Worm (Caenorhabditis elegans): ENCODE results near the gene hdl-1.
A peak's percentile ranks its signal among the peaks of the same experiment; 100 is the strongest.

hdl-1 gene

ce11 chrIV:11942313-11942712 is 7.3 kb downstream of the hdl-1 start, which contains the start of gene ZK829.1:
Gene ZK829.1, minus strand, starts transcription at chrIV:11942413.
- no peak for TF ChIP-seq ceh-22 (tag; optimal IDR thresholded peaks at IDR 0.05)
- no peak for TF ChIP-seq hlh-6 (tag; optimal IDR thresholded peaks at IDR 0.05)
- TF ChIP-seq dmd-4 (tag; optimal IDR thresholded peaks at IDR 0.05; ENCODE audit: borderline replicate concordance) = no peak
- no peak for TF ChIP-seq pha-2 (tag; optimal IDR thresholded peaks at IDR 0.05)
- no peak for TF ChIP-seq eyg-1 (tag; optimal IDR thresholded peaks at IDR 0.05)
- TF ChIP-seq ceh-30 (tag; optimal IDR thresholded peaks at IDR 0.05) = no peak
- TF ChIP-seq pros-1 (tag; optimal IDR thresholded peaks at IDR 0.05) = no peak
- no peak for TF ChIP-seq ceh-19 (GFP tag; optimal IDR thresholded peaks at IDR 0.05)
- no peak for TF ChIP-seq ets-4 (tag; optimal IDR thresholded peaks at IDR 0.05)
- TF ChIP-seq unc-42 (tag; optimal IDR thresholded peaks at IDR 0.05) = no peak
- no peak for TF ChIP-seq che-1 (tag; optimal IDR thresholded peaks at IDR 0.05)
- TF ChIP-seq sox-2 (GFP tag; IDR thresholded peaks at IDR 0.05) = no peak
- TF ChIP-seq tbx-7 (tag; optimal IDR thresholded peaks at IDR 0.05) = no peak
- TF ChIP-seq Y22D7AL.16 (tag; optimal IDR thresholded peaks at IDR 0.05) = no peak

- no peak for TF ChIP-seq gmeb-2 (tag; optimal IDR thresholded peaks at IDR 0.05)
- no peak for TF ChIP-seq ceh-22 (tag; optimal IDR thresholded peaks at IDR 0.05)
- TF ChIP-seq pqm-1 (tag; optimal IDR thresholded peaks at IDR 0.05) = no peak
- TF ChIP-seq K09A11.1 (tag; optimal IDR thresholded peaks at IDR 0.05; ENCODE audit: insufficient read depth) = no peak
- no peak for TF ChIP-seq unc-86 (tag; optimal IDR thresholded peaks at IDR 0.05)
- TF ChIP-seq ceh-14 (tag; optimal IDR thresholded peaks at IDR 0.05) = no peak
- TF ChIP-seq dmd-4 (tag; optimal IDR thresholded peaks at IDR 0.05; ENCODE audit: borderline replicate concordance) = no peak
- TF ChIP-seq hlh-15 (tag; optimal IDR thresholded peaks at IDR 0.05) = no peak
- TF ChIP-seq tbx-7 (tag; optimal IDR thresholded peaks at IDR 0.05) = no peak
- TF ChIP-seq ceh-2 (tag; optimal IDR thresholded peaks at IDR 0.05) = no peak
- no peak for TF ChIP-seq K02D7.2 (tag; optimal IDR thresholded peaks at IDR 0.05)
- TF ChIP-seq nhr-232 (tag; optimal IDR thresholded peaks at IDR 0.05) = no peak
- no peak for TF ChIP-seq ceh-45 (GFP tag; IDR thresholded peaks at IDR 0.05)
- no peak for TF ChIP-seq sox-2 (GFP tag; IDR thresholded peaks at IDR 0.05)
- TF ChIP-seq npax-4 (tag; optimal IDR thresholded peaks at IDR 0.05) = no peak
- TF ChIP-seq ceh-34 (tag; optimal IDR thresholded peaks at IDR 0.05) = no peak
- TF ChIP-seq pha-2 (tag; optimal IDR thresholded peaks at IDR 0.05) = no peak
- TF ChIP-seq mec-3 (tag; optimal IDR thresholded peaks at IDR 0.05; ENCODE audit: borderline replicate concordance) = no peak
- TF ChIP-seq nfya-1 (tag; optimal IDR thresholded peaks at IDR 0.05) = no peak
- no peak for TF ChIP-seq che-1 (tag; optimal IDR thresholded peaks at IDR 0.05)
These were observed 11.1 kb downstream of the hdl-1 start for ce11 chrIV:11938554-11938953.

ce11 chrIV:11937087-11937486 is 12.5 kb downstream of the hdl-1 start, which contains the start of gene slc-5A12:
Gene slc-5A12, plus strand, starts transcription at chrIV:11937419.
- no peak for TF ChIP-seq nhr-232 (tag; optimal IDR thresholded peaks at IDR 0.05)
- no peak for TF ChIP-seq sox-4 (tag; optimal IDR thresholded peaks at IDR 0.05)
- TF ChIP-seq ceh-19 (GFP tag; optimal IDR thresholded peaks at IDR 0.05) = no peak
- TF ChIP-seq hlh-13 (GFP tag; optimal IDR thresholded peaks at IDR 0.05) = no peak

ce11 chrIV:11930572-11930971 is 19.0 kb downstream of the hdl-1 start, which contains the start of gene nhx-9:
Gene nhx-9, plus strand, starts transcription at chrIV:11930872.
- TF ChIP-seq zip-5 (tag; optimal IDR thresholded peaks at IDR 0.05) (no peak), ceh-34 (tag; optimal IDR thresholded peaks at IDR 0.05) (no peak), ahr-1 (tag; optimal IDR thresholded peaks at IDR 0.05) (no peak), sdc-2 (tag; optimal IDR thresholded peaks at IDR 0.05) (no peak), tbx-2 (tag; optimal IDR thresholded peaks at IDR 0.05) (no peak), ttx-3 (tag; optimal IDR thresholded peaks at IDR 0.05) (no peak), ceh-31 (tag; optimal IDR thresholded peaks at IDR 0.05) (no peak)

ce11 chrIV:11928388-11928787 is 21.2 kb downstream of the hdl-1 start:
- no peak for TF ChIP-seq K02D7.2 (tag; optimal IDR thresholded peaks at IDR 0.05)
- no peak for TF ChIP-seq ceh-19 (GFP tag; optimal IDR thresholded peaks at IDR 0.05)
- TF ChIP-seq lin-11 (tag; optimal IDR thresholded peaks at IDR 0.05) = peak; percentile 44
- TF ChIP-seq fkh-6 (tag; optimal IDR thresholded peaks at IDR 0.05) = peak; percentile 19
- peak; percentile 30 for TF ChIP-seq T23F11.4 (GFP tag; optimal IDR thresholded peaks at IDR 0.05)
- peak; percentile 39 for TF ChIP-seq che-1 (tag; optimal IDR thresholded peaks at IDR 0.05)
- peak; percentile 18 for TF ChIP-seq gmeb-2 (tag; optimal IDR thresholded peaks at IDR 0.05)
- TF ChIP-seq nhr-232 (tag; optimal IDR thresholded peaks at IDR 0.05) = peak; percentile 43
- TF ChIP-seq lim-6 (tag; optimal IDR thresholded peaks at IDR 0.05) = no peak
- peak; percentile 50 for TF ChIP-seq ref-2 (tag; optimal IDR thresholded peaks at IDR 0.05)
- TF ChIP-seq ceh-6 (GFP tag; optimal IDR thresholded peaks at IDR 0.05) = peak; percentile 44
- TF ChIP-seq elt-2 (tag; optimal IDR thresholded peaks at IDR 0.05) = peak; percentile 25
- peak; percentile 34 for TF ChIP-seq C38D4.7 (GFP tag; optimal IDR thresholded peaks at IDR 0.05)
- TF ChIP-seq rnt-1 (tag; optimal IDR thresholded peaks at IDR 0.05) = no peak
- no peak for TF ChIP-seq pax-1 (tag; optimal IDR thresholded peaks at IDR 0.05)

Measured in whole organism, late embryonic.